Fruit fly (Drosophila melanogaster) whole organism, prepupa: ENCODE measurements around the gene Mst36Fb.

Source experiments
- CG6854 ChIP-seq: fragments of 200-800 bp; sonication (Bioruptor generic); optimal IDR thresholded peaks from 2 replicates; lab custom pipeline; 2017; ENCODE audit warnings: missing biosample characterization, mild to moderate bottlenecking, missing genetic modification characterization
- CG7368 ChIP-seq: fragments of 200-800 bp; sonication (Bioruptor generic); optimal IDR thresholded peaks from 3 replicates; lab custom pipeline; 2016; ENCODE audit warnings: missing biosample characterization, missing genetic modification characterization
- Gug ChIP-seq: fragments of 200-800 bp; sonication (Bioruptor generic); IDR thresholded peaks from 2 replicates; pipeline ENCODE4 v1.3.6; 2022; ENCODE audit warnings: missing biosample characterization, missing genetic modification characterization

DNA sequence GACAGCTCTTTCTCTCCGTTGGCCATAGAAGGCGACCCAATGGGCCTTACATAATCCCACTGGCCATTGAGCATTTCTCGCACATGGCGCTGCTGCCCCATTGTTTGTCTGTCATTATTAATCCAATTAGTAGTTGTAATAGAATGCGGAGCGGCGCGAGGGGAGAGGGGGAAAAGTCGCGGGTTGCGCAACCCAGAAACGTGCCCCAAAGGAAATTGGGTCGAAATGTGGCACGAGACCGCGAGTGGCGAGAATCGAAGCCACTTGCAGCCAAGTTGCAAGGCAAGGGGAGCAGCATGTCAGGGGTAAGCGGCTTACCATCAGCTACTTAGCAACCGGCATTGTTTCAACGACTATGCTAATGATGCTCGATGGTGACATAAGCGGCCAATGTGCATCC, 50.5 kb downstream of the Mst36Fb start:
- no peak for TF ChIP-seq CG6854 (GFP tag; lab: Kevin White, UChicago)
- no peak for TF ChIP-seq Gug (GFP tag; lab: Robert Waterston, UW)
- TF ChIP-seq CG7368 (GFP tag; lab: Kevin White, UChicago): no peak
